Worm (Caenorhabditis elegans) whole organism, mixed stage, embryonic: ENCODE measurements around the gene eri-9.

Source experiments
- ceh-39 ChIP-seq: fragments of 150-350 bp; optimal IDR thresholded peaks from 2 replicates; lab custom pipeline; 2014; ENCODE audit warnings: missing biosample characterization, missing genetic modification characterization
- flh-1 ChIP-seq: fragments of 200-800 bp; sonication (Bioruptor generic); optimal IDR thresholded peaks from 2 replicates; lab custom pipeline; 2018; ENCODE audit warnings: mild to moderate bottlenecking, missing genetic modification characterization, moderate library complexity, missing compliant biosample characterization
- ham-2 ChIP-seq: fragments of 200-800 bp; sonication (Bioruptor generic); optimal IDR thresholded peaks from 2 replicates; lab custom pipeline; 2018; ENCODE audit warnings: mild to moderate bottlenecking, missing genetic modification characterization, missing compliant biosample characterization
- hlh-1 ChIP-seq: fragments of 150-350 bp; optimal IDR thresholded peaks from 2 replicates; lab custom pipeline; 2014; ENCODE audit warnings: missing biosample characterization, missing genetic modification reagents, missing genetic modification characterization
- mab-5 ChIP-seq: fragments of 150-350 bp; optimal IDR thresholded peaks from 2 replicates; lab custom pipeline; 2014; ENCODE audit warnings: missing biosample characterization, missing genetic modification characterization
- nhr-28 ChIP-seq: fragments of 150-350 bp; optimal IDR thresholded peaks from 2 replicates; lab custom pipeline; 2014; ENCODE audit warnings: missing biosample characterization, missing genetic modification characterization
- snpc-4 ChIP-seq: fragments of 150-350 bp; optimal IDR thresholded peaks from 2 replicates; lab custom pipeline; 2014; ENCODE audit warnings: missing biosample characterization, missing genetic modification characterization
- sptf-1 ChIP-seq: sonication (generic microtip); optimal IDR thresholded peaks from 2 replicates; lab custom pipeline; 2017; ENCODE audit warnings: mild to moderate bottlenecking, missing genetic modification characterization, moderate library complexity, missing compliant biosample characterization
- unc-120 ChIP-seq: sonication (generic microtip); optimal IDR thresholded peaks from 2 replicates; lab custom pipeline; 2017; ENCODE audit warnings: missing genetic modification characterization, missing compliant biosample characterization; ENCODE audit not compliant: poor library complexity, severe bottlenecking

DNA sequence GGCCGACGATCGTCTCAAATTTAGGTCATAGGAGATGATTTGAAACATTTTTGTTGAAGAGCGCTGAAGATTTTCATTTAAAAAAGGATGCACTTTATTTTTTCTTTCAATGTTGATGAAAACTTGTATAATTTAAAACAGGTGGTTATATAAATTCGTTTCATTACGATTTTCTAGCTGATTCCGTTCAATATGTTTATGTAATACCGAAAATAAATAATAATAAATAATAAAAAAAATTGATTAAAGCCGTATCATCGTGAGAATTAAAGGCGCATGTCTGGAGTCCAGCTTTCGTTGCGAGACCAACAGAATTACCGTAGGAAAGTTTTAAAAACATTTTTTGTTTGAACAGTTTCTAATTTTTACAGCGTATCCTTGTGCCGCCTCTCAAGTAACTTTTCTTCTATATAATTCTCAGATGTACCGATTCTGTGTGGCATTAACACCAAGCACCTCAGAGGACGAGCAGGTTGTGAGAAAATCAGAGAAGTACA, at the start of gene eri-9, which contains the start of gene C26E6.12:
- TF ChIP-seq sptf-1 (tag; lab: Kevin White, UChicago): no peak
- TF ChIP-seq flh-1 (GFP tag; lab: Kevin White, UChicago): no peak
- TF ChIP-seq unc-120 (tag; lab: Kevin White, UChicago): no peak
- TF ChIP-seq nhr-28 (tag; lab: Kevin White, UChicago): no peak
- TF ChIP-seq hlh-1: no peak
- no peak for TF ChIP-seq ceh-39
- TF ChIP-seq snpc-4 (tag; lab: Kevin White, UChicago): no peak
- TF ChIP-seq mab-5: no peak
- TF ChIP-seq ham-2: no peak
